Worm (Caenorhabditis elegans) whole organism, L2 larva: ENCODE results near the gene fbxc-55.
"Not testable (repeated sequence)": the region's sequence is repeated elsewhere in the genome, so short reads cannot be mapped to it uniquely, and the experiment has no call there.

ENCODE experiments used
- blmp-1 ChIP-seq: sonication (generic microtip); optimal IDR thresholded peaks from 2 replicates; lab custom pipeline; 2017; ENCODE audit warnings: missing genetic modification characterization, mild to moderate bottlenecking, missing compliant biosample characterization, antibody characterized with exemption, moderate library complexity; ENCODE audit not compliant: insufficient read depth
- dmd-4 ChIP-seq: sonication (generic microtip); optimal IDR thresholded peaks from 2 replicates; lab custom pipeline; 2017; ENCODE audit warnings: missing biosample characterization, missing genetic modification characterization
- nhr-11 ChIP-seq: fragments of 150-350 bp; optimal IDR thresholded peaks from 2 replicates; lab custom pipeline; 2014; ENCODE audit warnings: missing biosample characterization, missing genetic modification characterization
- skn-1 ChIP-seq: sonication (generic microtip); optimal IDR thresholded peaks from 2 replicates; lab custom pipeline; 2017; ENCODE audit warnings: missing biosample characterization, missing genetic modification characterization
- snpc-4 ChIP-seq: fragments of 150-350 bp; optimal IDR thresholded peaks from 2 replicates; lab custom pipeline; 2014; ENCODE audit warnings: missing biosample characterization, missing genetic modification characterization
- ztf-11 ChIP-seq: sonication (generic microtip); optimal IDR thresholded peaks from 2 replicates; lab custom pipeline; 2017; ENCODE audit warnings: missing biosample characterization, missing genetic modification characterization

DNA sequence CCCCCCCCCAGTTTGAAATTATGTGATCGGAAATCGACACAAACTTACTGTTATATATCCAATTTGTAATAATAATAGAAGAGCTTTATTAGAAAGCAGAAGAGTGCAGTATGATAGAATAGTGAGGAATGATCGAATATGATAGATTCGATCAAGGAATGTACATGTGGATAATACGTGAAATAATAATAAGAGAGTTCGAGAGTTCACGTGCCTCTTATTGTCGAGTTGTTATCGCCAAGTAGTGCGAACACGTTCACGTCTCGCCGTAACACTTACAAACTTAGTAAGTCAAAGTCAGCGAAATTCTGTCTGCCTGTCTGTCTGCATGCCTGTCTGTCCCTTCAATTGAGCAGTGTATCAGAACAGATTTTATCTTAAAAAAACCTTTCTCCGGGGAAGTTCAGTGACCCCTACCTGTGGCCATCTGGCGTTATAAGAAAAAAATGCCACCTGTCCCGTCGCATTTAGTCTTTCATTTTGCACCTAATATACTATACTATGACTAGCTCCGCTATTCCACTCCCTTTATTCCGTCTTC lies 13.4 kb upstream of the fbxc-55 start, which contains the start of the genes Y27F2A.6 and Y27F2A.8:
- TF ChIP-seq skn-1 (tag; lab: Kevin White, UChicago); blmp-1; nhr-11 (tag; lab: Kevin White, UChicago); ztf-11; snpc-4 (tag; lab: Kevin White, UChicago); dmd-4: not testable (repeated sequence)
